Worm (Caenorhabditis elegans) whole organism, L2 larva: Measurements from ENCODE around the gene pes-4.

Experiments used
- C34F6.9 ChIP-seq: fragments of 150-350 bp; optimal IDR thresholded peaks from 2 replicates; lab custom pipeline; 2014; ENCODE audit warnings: missing biosample characterization, missing genetic modification characterization
- egl-27 ChIP-seq: sonication (generic microtip); optimal IDR thresholded peaks from 3 replicates; lab custom pipeline; 2017; ENCODE audit warnings: missing biosample characterization, missing genetic modification reagents, missing genetic modification characterization
- fos-1 ChIP-seq: fragments of 150-350 bp; optimal IDR thresholded peaks from 2 replicates; lab custom pipeline; 2014; ENCODE audit warnings: missing biosample characterization, missing genetic modification characterization
- mab-5 ChIP-seq: fragments of 150-350 bp; optimal IDR thresholded peaks from 2 replicates; lab custom pipeline; 2014; ENCODE audit warnings: missing biosample characterization, missing genetic modification characterization
- nhr-11 ChIP-seq: fragments of 150-350 bp; optimal IDR thresholded peaks from 2 replicates; lab custom pipeline; 2014; ENCODE audit warnings: missing biosample characterization, missing genetic modification characterization
- nhr-21 ChIP-seq: fragments of 150-350 bp; optimal IDR thresholded peaks from 2 replicates; lab custom pipeline; 2014; ENCODE audit warnings: missing biosample characterization, missing genetic modification characterization
- nhr-237 ChIP-seq: fragments of 150-350 bp; optimal IDR thresholded peaks from 2 replicates; lab custom pipeline; 2014; ENCODE audit warnings: missing biosample characterization, missing genetic modification characterization
- nhr-77 ChIP-seq: fragments of 150-350 bp; optimal IDR thresholded peaks from 2 replicates; lab custom pipeline; 2014; ENCODE audit warnings: missing biosample characterization, missing genetic modification characterization
- sma-9 ChIP-seq, 2 experiments: fragments of 150-350 bp in 1 of 2; sonication (generic microtip) in 1 of 2; optimal IDR thresholded peaks; 2 replicates each; lab custom pipeline; 2014 to 2016; ENCODE audit warnings: missing genetic modification characterization in 2 of 2, mild to moderate bottlenecking in 1 of 2, missing biosample characterization in 1 of 2, missing compliant biosample characterization in 1 of 2, missing genetic modification reagents in 1 of 2, moderate library complexity in 1 of 2
- ztf-11 ChIP-seq: sonication (generic microtip); optimal IDR thresholded peaks from 2 replicates; lab custom pipeline; 2017; ENCODE audit warnings: missing biosample characterization, missing genetic modification characterization

ce11 chrIII:1176080-1176608 is 53.9 kb downstream of the pes-4 start, which contains the start of gene eak-3:
- TF ChIP-seq nhr-21 (tag; lab: Kevin White, UChicago) (no peak), nhr-237 (tag; lab: Kevin White, UChicago) (no peak), fos-1 (tag; lab: Kevin White, UChicago) (no peak), sma-9 (GFP tag; optimal IDR thresholded peaks at IDR 0.05; lab: Kevin White, UChicago) (no peak), sma-9 (tag; optimal IDR thresholded peaks at IDR 0.05; lab: Kevin White, UChicago) (no peak), C34F6.9 (tag; lab: Kevin White, UChicago) (no peak), ztf-11 (tag; lab: Kevin White, UChicago) (no peak), mab-5 (no peak), egl-27 (tag; lab: Kevin White, UChicago) (no peak), nhr-77 (no peak), nhr-11 (tag; lab: Kevin White, UChicago) (no peak)
